Fruit fly (Drosophila melanogaster): ENCODE results near the gene CG42752.

dm6 chr2L:18776559-18776958 is 36.6 kb upstream of the CG42752 start:
- no peak for TF ChIP-seq lola (GFP tag; optimal IDR thresholded peaks at IDR 0.05)
- TF ChIP-seq dmrt93B (GFP tag; optimal IDR thresholded peaks at IDR 0.05), result no peak
- no peak for TF ChIP-seq dsf (GFP tag; optimal IDR thresholded peaks at IDR 0.05; ENCODE audit: borderline replicate concordance)

All from whole organism, wandering third instar larva.